Worm (Caenorhabditis elegans) whole organism, L3 larva: Measurements from ENCODE around the gene best-24.

Source experiments
- R02D3.7 ChIP-seq: fragments of 150-350 bp; optimal IDR thresholded peaks from 2 replicates; lab custom pipeline; 2014; ENCODE audit warnings: missing biosample characterization, missing genetic modification characterization
- ZK546.5 ChIP-seq: sonication (generic microtip); optimal IDR thresholded peaks from 2 replicates; lab custom pipeline; 2017; ENCODE audit warnings: missing biosample characterization, missing genetic modification characterization
- aly-2 ChIP-seq: fragments of 150-350 bp; optimal IDR thresholded peaks from 2 replicates; lab custom pipeline; 2014; ENCODE audit warnings: missing biosample characterization, missing genetic modification characterization
- ceh-16 ChIP-seq: sonication (generic microtip); optimal IDR thresholded peaks from 2 replicates; lab custom pipeline; 2017; ENCODE audit warnings: missing biosample characterization, missing genetic modification characterization
- ceh-28 ChIP-seq: fragments of 150-350 bp; optimal IDR thresholded peaks from 2 replicates; lab custom pipeline; 2014; ENCODE audit warnings: missing biosample characterization, missing genetic modification reagents, missing genetic modification characterization
- egl-27 ChIP-seq: sonication (generic microtip); optimal IDR thresholded peaks from 4 replicates; lab custom pipeline; 2017; ENCODE audit warnings: missing biosample characterization, missing genetic modification reagents, missing genetic modification characterization
- egl-5 ChIP-seq: fragments of 150-350 bp; optimal IDR thresholded peaks from 2 replicates; lab custom pipeline; 2017; ENCODE audit warnings: missing biosample characterization, missing genetic modification reagents, missing genetic modification characterization, inconsistent platforms
- elt-1 ChIP-seq: fragments of 150-350 bp; optimal IDR thresholded peaks from 2 replicates; lab custom pipeline; 2014; ENCODE audit warnings: missing biosample characterization, missing genetic modification characterization
- elt-2 ChIP-seq: sonication (generic microtip); optimal IDR thresholded peaks from 2 replicates; lab custom pipeline; 2016; ENCODE audit warnings: missing genetic modification reagents, mild to moderate bottlenecking, missing genetic modification characterization, missing compliant biosample characterization
- elt-3 ChIP-seq, 3 experiments: fragments of 150-350 bp in 1 of 3; sonication (generic microtip) in 2 of 3; optimal IDR thresholded peaks; 2 replicates in 2 of 3; 4 replicates in 1 of 3; lab custom pipeline; 2014 to 2017; ENCODE audit warnings: missing biosample characterization in 3 of 3, missing genetic modification characterization in 3 of 3
- eor-1 ChIP-seq, 2 experiments: fragments of 150-350 bp; optimal IDR thresholded peaks; 2 replicates each; lab custom pipeline; 2014 to 2018; ENCODE audit warnings: missing biosample characterization in 2 of 2, missing genetic modification characterization in 2 of 2
- fkh-10 ChIP-seq: sonication (generic microtip); optimal IDR thresholded peaks from 2 replicates; lab custom pipeline; 2017; ENCODE audit warnings: missing biosample characterization, missing genetic modification reagents, missing genetic modification characterization
- fkh-2 ChIP-seq: fragments of 150-350 bp; optimal IDR thresholded peaks from 2 replicates; lab custom pipeline; 2014; ENCODE audit warnings: missing biosample characterization, missing genetic modification reagents, missing genetic modification characterization
- hmg-11 ChIP-seq: sonication (generic microtip); optimal IDR thresholded peaks from 2 replicates; lab custom pipeline; 2016; ENCODE audit warnings: missing genetic modification characterization, missing compliant biosample characterization
- lin-15B ChIP-seq: fragments of 150-350 bp; optimal IDR thresholded peaks from 2 replicates; lab custom pipeline; 2014; ENCODE audit warnings: missing biosample characterization, missing genetic modification characterization
- lin-39 ChIP-seq: fragments of 150-350 bp; optimal IDR thresholded peaks from 2 replicates; lab custom pipeline; 2018; ENCODE audit warnings: missing biosample characterization, missing genetic modification reagents, missing genetic modification characterization
- mdl-1 ChIP-seq: fragments of 150-350 bp; optimal IDR thresholded peaks from 2 replicates; lab custom pipeline; 2014; ENCODE audit warnings: missing biosample characterization, missing genetic modification characterization
- nfya-1 ChIP-seq: sonication (generic microtip); optimal IDR thresholded peaks from 2 replicates; lab custom pipeline; 2017; ENCODE audit warnings: missing genetic modification characterization, mild to moderate bottlenecking, missing compliant biosample characterization, antibody characterized with exemption, moderate library complexity; ENCODE audit not compliant: insufficient read depth
- nhr-12 ChIP-seq: fragments of 150-350 bp; optimal IDR thresholded peaks from 2 replicates; lab custom pipeline; 2014; ENCODE audit warnings: missing biosample characterization, missing genetic modification characterization
- nhr-237 ChIP-seq: fragments of 150-350 bp; optimal IDR thresholded peaks from 2 replicates; lab custom pipeline; 2014; ENCODE audit warnings: missing biosample characterization, missing genetic modification characterization
- nhr-25 ChIP-seq: sonication (generic microtip); optimal IDR thresholded peaks from 2 replicates; lab custom pipeline; 2017; ENCODE audit warnings: missing biosample characterization, missing genetic modification characterization
- nhr-28 ChIP-seq: fragments of 150-350 bp; optimal IDR thresholded peaks from 2 replicates; lab custom pipeline; 2014; ENCODE audit warnings: missing biosample characterization, missing genetic modification characterization
- nhr-43 ChIP-seq: sonication (generic microtip); optimal IDR thresholded peaks from 2 replicates; lab custom pipeline; 2016; ENCODE audit warnings: mild to moderate bottlenecking, missing genetic modification characterization, missing compliant biosample characterization; ENCODE audit not compliant: poor library complexity, severe bottlenecking
- nhr-67 ChIP-seq: fragments of 150-350 bp; optimal IDR thresholded peaks from 2 replicates; lab custom pipeline; 2014; ENCODE audit warnings: missing biosample characterization, missing genetic modification characterization
- nhr-76 ChIP-seq: fragments of 150-350 bp; sonication (generic microtip); optimal IDR thresholded peaks from 5 replicates; lab custom pipeline; 2014; ENCODE audit warnings: missing biosample characterization, missing genetic modification characterization
- pha-4 ChIP-seq: fragments of 150-350 bp; optimal IDR thresholded peaks from 2 replicates; lab custom pipeline; 2014; ENCODE audit warnings: missing biosample characterization, missing genetic modification reagents, missing genetic modification characterization
- pqm-1 ChIP-seq: fragments of 150-350 bp; optimal IDR thresholded peaks from 2 replicates; lab custom pipeline; 2017; ENCODE audit warnings: missing biosample characterization, missing genetic modification characterization, inconsistent platforms
- snpc-4 ChIP-seq: fragments of 150-350 bp; optimal IDR thresholded peaks from 2 replicates; lab custom pipeline; 2014; ENCODE audit warnings: missing biosample characterization, missing genetic modification characterization
- zag-1 ChIP-seq: fragments of 150-350 bp; optimal IDR thresholded peaks from 2 replicates; lab custom pipeline; 2014; ENCODE audit warnings: missing biosample characterization, missing genetic modification characterization
- ztf-11 ChIP-seq: fragments of 150-350 bp; optimal IDR thresholded peaks from 2 replicates; lab custom pipeline; 2014; ENCODE audit warnings: missing biosample characterization, missing genetic modification characterization
- ztf-4 ChIP-seq: fragments of 150-350 bp; optimal IDR thresholded peaks from 2 replicates; lab custom pipeline; 2014; ENCODE audit warnings: missing biosample characterization, missing genetic modification characterization

Gene best-24

ce11 chrIII:7855468-7855867, 45.4 kb upstream of the best-24 start:
- TF ChIP-seq nhr-28 (tag; lab: Kevin White, UChicago), result no peak
- TF ChIP-seq nhr-76 (tag; lab: Kevin White, UChicago), result no peak
- TF ChIP-seq, all 47 proteins: peak for 0

ce11 chrIII:7857142-7857541, 43.7 kb upstream of the best-24 start, which contains the start of gene tag-307:
Gene tag-307 (minus strand): TSS chrIII:7857242.
- TF ChIP-seq nhr-76 (tag; lab: Kevin White, UChicago) (no peak), nhr-12 (no peak), ZK546.5 (tag; lab: Kevin White, UChicago) (no peak), nhr-43 (tag; lab: Kevin White, UChicago) (no peak), ceh-16 (tag; lab: Kevin White, UChicago) (no peak), elt-3 (tag; optimal IDR thresholded peaks at IDR 0.05; lab: Kevin White, UChicago) (no peak), R02D3.7 (tag; lab: Kevin White, UChicago) (no peak), ztf-4 (no peak), nhr-237 (no peak), lin-39 (tag; lab: Kevin White, UChicago) (no peak), mdl-1 (no peak), snpc-4 (no peak), ceh-28 (tag; lab: Kevin White, UChicago) (no peak), fkh-2 (tag; lab: Kevin White, UChicago) (no peak), hmg-11 (tag; lab: Kevin White, UChicago) (no peak), pqm-1 (no peak), fkh-10 (GFP tag; lab: Kevin White, UChicago) (no peak)

ce11 chrIII:7858407-7859029, 42.3 kb upstream of the best-24 start, which contains the start of the genes coq-5 and ufm-1:
Gene coq-5 (minus strand): TSS chrIII:7858457.
Gene ufm-1 (plus strand): TSS chrIII:7858979.
- TF ChIP-seq nhr-28 (tag; lab: Kevin White, UChicago) (no peak), ztf-11 (no peak), lin-15B (peak; percentile 18), ceh-16 (tag; lab: Kevin White, UChicago) (no peak), egl-27 (tag; lab: Kevin White, UChicago) (no peak), zag-1 (no peak), elt-3 (tag; optimal IDR thresholded peaks at IDR 0.05; lab: Kevin White, UChicago) (no peak), ZK546.5 (tag; lab: Kevin White, UChicago) (no peak), egl-5 (tag; lab: Kevin White, UChicago) (no peak), hmg-11 (tag; lab: Kevin White, UChicago) (peak; percentile 8), snpc-4 (no peak), eor-1 (tag; optimal IDR thresholded peaks at IDR 0.05; lab: Kevin White, UChicago) (no peak), elt-1 (tag; lab: Kevin White, UChicago) (no peak), nfya-1 (tag; lab: Kevin White, UChicago) (peak; percentile 5), elt-2 (tag; lab: Kevin White, UChicago) (peak; percentile 4), nhr-12 (no peak), nhr-25 (tag; lab: Kevin White, UChicago) (no peak), pha-4 (tag; lab: Kevin White, UChicago) (peak; percentile 14), nhr-67 (tag; lab: Kevin White, UChicago) (no peak), ztf-4 (no peak), aly-2 (tag; lab: Kevin White, UChicago) (no peak), nhr-76 (tag; lab: Kevin White, UChicago) (no peak), nhr-43 (tag; lab: Kevin White, UChicago) (peak; percentile 55)
- TF ChIP-seq, all 47 proteins: peak for 6

- TF ChIP-seq nhr-67 (tag; lab: Kevin White, UChicago), result no peak
Observed at ce11 chrIII:7859313-7859712, 41.5 kb upstream of the best-24 start, which contains the start of gene tomm-7. Gene tomm-7 (plus strand): TSS chrIII:7859613.

ce11 chrIII:7860885-7861284, 39.9 kb upstream of the best-24 start, which contains the start of gene cuc-1:
Gene cuc-1 (minus strand): TSS chrIII:7860985.
- no peak for TF ChIP-seq ZK546.5 (tag; lab: Kevin White, UChicago)
- TF ChIP-seq elt-2 (tag; lab: Kevin White, UChicago), result peak; percentile 31
